Fruit fly (Drosophila melanogaster) whole organism, prepupa: ENCODE results near the gene Ltn1.

Experiments
- Blimp-1 ChIP-seq: fragments of 200-800 bp; sonication (Bioruptor generic); optimal IDR thresholded peaks from 3 replicates; lab custom pipeline; 2017; ENCODE audit warnings: missing biosample characterization, missing genetic modification characterization, mild to moderate bottlenecking, moderate library complexity, missing genetic modification reagents
- CG10631 ChIP-seq: fragments of 200-800 bp; sonication (Bioruptor generic); optimal IDR thresholded peaks from 2 replicates; lab custom pipeline; 2016; ENCODE audit warnings: missing biosample characterization, missing genetic modification characterization
- CG10669 ChIP-seq: fragments of 200-800 bp; sonication (Bioruptor generic); optimal IDR thresholded peaks from 3 replicates; lab custom pipeline; 2018; ENCODE audit warnings: missing biosample characterization, mild to moderate bottlenecking, missing genetic modification characterization, moderate library complexity
- CG11294 ChIP-seq: fragments of 200-800 bp; sonication (Bioruptor generic); IDR thresholded peaks from 2 replicates; pipeline ENCODE4 v1.3.6; 2022; ENCODE audit warnings: missing biosample characterization, missing genetic modification characterization
- CG11762 ChIP-seq: fragments of 200-800 bp; sonication (Bioruptor generic); optimal IDR thresholded peaks from 3 replicates; lab custom pipeline; 2016; ENCODE audit warnings: missing biosample characterization, missing genetic modification characterization; ENCODE audit not compliant: insufficient read depth
- CG11902 ChIP-seq: fragments of 200-800 bp; sonication (Bioruptor generic); optimal IDR thresholded peaks from 3 replicates; lab custom pipeline; 2016; ENCODE audit warnings: missing biosample characterization, missing genetic modification characterization
- CG15336 ChIP-seq: fragments of 200-800 bp; sonication (Bioruptor generic); IDR thresholded peaks from 2 replicates; pipeline ENCODE4 v1.3.6; 2022; ENCODE audit warnings: missing biosample characterization, missing genetic modification characterization
- CG16779 ChIP-seq: fragments of 200-800 bp; sonication (Bioruptor generic); optimal IDR thresholded peaks from 3 replicates; lab custom pipeline; 2017; ENCODE audit warnings: missing biosample characterization, mild to moderate bottlenecking, missing genetic modification characterization
- CG3032 ChIP-seq: fragments of 200-800 bp; optimal IDR thresholded peaks from 2 replicates; lab custom pipeline; 2019; ENCODE audit warnings: missing biosample characterization, mild to moderate bottlenecking, missing genetic modification characterization, moderate library complexity
- CG32006 ChIP-seq: fragments of 200-800 bp; sonication (Bioruptor generic); optimal IDR thresholded peaks from 3 replicates; lab custom pipeline; 2017; ENCODE audit warnings: missing biosample characterization, mild to moderate bottlenecking, missing genetic modification characterization
- CG34406 ChIP-seq: fragments of 200-800 bp; sonication (Bioruptor generic); optimal IDR thresholded peaks from 3 replicates; lab custom pipeline; 2016; ENCODE audit warnings: missing biosample characterization, missing genetic modification characterization
- CG3919 ChIP-seq: fragments of 200-800 bp; sonication (Bioruptor generic); optimal IDR thresholded peaks from 3 replicates; lab custom pipeline; 2016; ENCODE audit warnings: missing biosample characterization, missing genetic modification characterization
- CG6276 ChIP-seq: fragments of 200-800 bp; sonication (Bioruptor generic); optimal IDR thresholded peaks from 2 replicates; lab custom pipeline; 2017; ENCODE audit warnings: missing biosample characterization, mild to moderate bottlenecking, missing genetic modification characterization
- CG6792 ChIP-seq: fragments of 200-800 bp; sonication (Bioruptor generic); optimal IDR thresholded peaks from 3 replicates; lab custom pipeline; 2016; ENCODE audit warnings: missing biosample characterization, missing genetic modification characterization
- CG6808 ChIP-seq: fragments of 200-800 bp; sonication (Bioruptor generic); optimal IDR thresholded peaks from 3 replicates; lab custom pipeline; 2017; ENCODE audit warnings: missing biosample characterization, missing genetic modification characterization, mild to moderate bottlenecking, moderate library complexity, missing genetic modification reagents
- CG6854 ChIP-seq: fragments of 200-800 bp; sonication (Bioruptor generic); optimal IDR thresholded peaks from 2 replicates; lab custom pipeline; 2017; ENCODE audit warnings: missing biosample characterization, mild to moderate bottlenecking, missing genetic modification characterization
- CG7368 ChIP-seq: fragments of 200-800 bp; sonication (Bioruptor generic); optimal IDR thresholded peaks from 3 replicates; lab custom pipeline; 2016; ENCODE audit warnings: missing biosample characterization, missing genetic modification characterization
- CG8319 ChIP-seq: fragments of 200-800 bp; sonication (Bioruptor generic); optimal IDR thresholded peaks from 3 replicates; lab custom pipeline; 2016; ENCODE audit warnings: missing biosample characterization, missing genetic modification characterization
- CG9139 ChIP-seq: fragments of 200-800 bp; sonication (Bioruptor generic); optimal IDR thresholded peaks from 3 replicates; lab custom pipeline; 2017; ENCODE audit warnings: missing biosample characterization, mild to moderate bottlenecking, missing genetic modification characterization
- Eip75B ChIP-seq: fragments of 200-800 bp; sonication (Bioruptor generic); optimal IDR thresholded peaks from 3 replicates; lab custom pipeline; 2016; ENCODE audit warnings: missing biosample characterization, missing genetic modification characterization
- Eip78C ChIP-seq: fragments of 200-800 bp; sonication (Bioruptor generic); peaks from one replicate; lab custom pipeline; 2016; ENCODE audit warnings: missing biosample characterization, missing genetic modification characterization
- Ets21C ChIP-seq: fragments of 200-800 bp; sonication (Bioruptor generic); optimal IDR thresholded peaks from 3 replicates; lab custom pipeline; 2016; ENCODE audit warnings: missing biosample characterization, missing genetic modification characterization
- Ets96B ChIP-seq: fragments of 200-800 bp; optimal IDR thresholded peaks from 2 replicates; lab custom pipeline; 2019; ENCODE audit warnings: missing biosample characterization, mild to moderate bottlenecking, missing genetic modification characterization, moderate library complexity
- Hr38 ChIP-seq: sonication (Bioruptor generic); optimal IDR thresholded peaks from 2 replicates; lab custom pipeline; 2016; ENCODE audit warnings: missing biosample characterization, missing genetic modification characterization
- Hr39 ChIP-seq: fragments of 200-800 bp; sonication (Bioruptor generic); optimal IDR thresholded peaks from 2 replicates; lab custom pipeline; 2016; ENCODE audit warnings: missing biosample characterization, missing genetic modification characterization
- Hr4 ChIP-seq: fragments of 200-800 bp; sonication (Bioruptor generic); optimal IDR thresholded peaks from 3 replicates; lab custom pipeline; 2016; ENCODE audit warnings: missing biosample characterization, missing genetic modification characterization
- Lpt ChIP-seq: fragments of 200-800 bp; sonication (Bioruptor generic); optimal IDR thresholded peaks from 3 replicates; lab custom pipeline; 2016; ENCODE audit warnings: missing biosample characterization, missing genetic modification characterization
- OdsH ChIP-seq: fragments of 200-800 bp; sonication (Bioruptor generic); optimal IDR thresholded peaks from 3 replicates; lab custom pipeline; 2016; ENCODE audit warnings: missing biosample characterization, missing genetic modification characterization
- Smox ChIP-seq: fragments of 200-800 bp; sonication (Bioruptor generic); optimal IDR thresholded peaks from 3 replicates; lab custom pipeline; 2016; ENCODE audit warnings: missing biosample characterization, missing genetic modification characterization
- Sox14 ChIP-seq: fragments of 200-800 bp; sonication (Bioruptor generic); optimal IDR thresholded peaks from 3 replicates; lab custom pipeline; 2016; ENCODE audit warnings: missing biosample characterization, missing genetic modification characterization
- Sox15 ChIP-seq: fragments of 200-800 bp; sonication (Bioruptor generic); optimal IDR thresholded peaks from 3 replicates; lab custom pipeline; 2016; ENCODE audit warnings: missing biosample characterization, missing genetic modification characterization
- achi ChIP-seq: fragments of 200-800 bp; sonication (Bioruptor generic); optimal IDR thresholded peaks from 3 replicates; lab custom pipeline; 2016; ENCODE audit warnings: missing biosample characterization, missing genetic modification characterization
- cyc ChIP-seq: fragments of 200-800 bp; sonication (Bioruptor generic); optimal IDR thresholded peaks from 3 replicates; lab custom pipeline; 2016; ENCODE audit warnings: missing biosample characterization, missing genetic modification characterization
- dac ChIP-seq: fragments of 200-800 bp; sonication (Bioruptor generic); optimal IDR thresholded peaks from 2 replicates; lab custom pipeline; 2017; ENCODE audit warnings: missing biosample characterization, mild to moderate bottlenecking, missing genetic modification characterization
- dsx ChIP-seq: fragments of 200-800 bp; optimal IDR thresholded peaks from 3 replicates; lab custom pipeline; 2019; ENCODE audit warnings: missing biosample characterization, mild to moderate bottlenecking, missing genetic modification characterization, moderate library complexity; ENCODE audit not compliant: poor library complexity, severe bottlenecking
- eg ChIP-seq: fragments of 200-800 bp; sonication (Bioruptor generic); IDR thresholded peaks from 3 replicates; pipeline ENCODE4 v1.3.6; 2022; ENCODE audit warnings: missing biosample characterization, missing genetic modification characterization
- esn ChIP-seq: fragments of 200-800 bp; sonication (Bioruptor generic); optimal IDR thresholded peaks from 2 replicates; lab custom pipeline; 2016; ENCODE audit warnings: missing biosample characterization, mild to moderate bottlenecking, missing genetic modification characterization, moderate library complexity
- fd59A ChIP-seq: fragments of 200-800 bp; sonication (Bioruptor generic); optimal IDR thresholded peaks from 2 replicates; lab custom pipeline; 2017; ENCODE audit warnings: missing biosample characterization, mild to moderate bottlenecking, missing genetic modification characterization, missing genetic modification reagents
- net ChIP-seq: fragments of 200-800 bp; sonication (Bioruptor generic); optimal IDR thresholded peaks from 3 replicates; lab custom pipeline; 2016; ENCODE audit warnings: missing biosample characterization, missing genetic modification characterization
- pdm3 ChIP-seq: fragments of 200-800 bp; sonication (Bioruptor generic); optimal IDR thresholded peaks from 3 replicates; lab custom pipeline; 2016; ENCODE audit warnings: missing biosample characterization, missing genetic modification characterization
- ss ChIP-seq, 2 experiments: fragments of 200-800 bp; sonication (Bioruptor generic); optimal IDR thresholded peaks; 2 replicates in 1 of 2; 3 replicates in 1 of 2; lab custom pipeline; 2017 to 2018; ENCODE audit warnings: mild to moderate bottlenecking in 2 of 2, missing biosample characterization in 2 of 2, missing genetic modification characterization in 2 of 2, moderate library complexity in 1 of 2
- topi ChIP-seq: fragments of 200-800 bp; sonication (Bioruptor generic); optimal IDR thresholded peaks from 3 replicates; lab custom pipeline; 2016; ENCODE audit warnings: missing biosample characterization, missing genetic modification characterization

The Ltn1 gene

dm6 chr3L:19585979-19586378 lies 33.9 kb upstream of the Ltn1 start, which contains the start of the genes CG9231 and CG9330 (continued):
- no peak for TF ChIP-seq CG34406 (GFP tag; lab: Kevin White, UChicago)
- TF ChIP-seq CG16779 (tag; lab: Kevin White, UChicago): no peak
- TF ChIP-seq pdm3: no peak
- no peak for TF ChIP-seq eg (GFP tag; lab: Robert Waterston, UW)
- TF ChIP-seq CG3032 (tag; lab: Kevin White, UChicago): peak; percentile 25
- no peak for TF ChIP-seq Ets96B (tag; lab: Kevin White, UChicago)
- TF ChIP-seq Sox15: no peak
- TF ChIP-seq Hr39 (GFP tag; lab: Kevin White, UChicago): peak; percentile 17
- TF ChIP-seq CG3919 (GFP tag; lab: Kevin White, UChicago): no peak
- no peak for TF ChIP-seq net (GFP tag; lab: Kevin White, UChicago)
- no peak for TF ChIP-seq OdsH (GFP tag; lab: Kevin White, UChicago)
- TF ChIP-seq CG6276 (GFP tag; lab: Kevin White, UChicago): no peak
- no peak for TF ChIP-seq fd59A
- TF ChIP-seq dsx (GFP tag; lab: Kevin White, UChicago): no peak
- no peak for TF ChIP-seq CG32006 (GFP tag; lab: Kevin White, UChicago)
- no peak for TF ChIP-seq CG6854 (GFP tag; lab: Kevin White, UChicago)
- TF ChIP-seq Blimp-1 (GFP tag; lab: Kevin White, UChicago): no peak
- no peak for TF ChIP-seq CG11762 (GFP tag; lab: Kevin White, UChicago)
- TF ChIP-seq CG6808 (GFP tag; lab: Kevin White, UChicago): no peak
- peak; percentile 11 for TF ChIP-seq topi (GFP tag; lab: Kevin White, UChicago)
- TF ChIP-seq cyc (GFP tag; lab: Kevin White, UChicago): peak; percentile 17

dm6 chr3L:19584369-19584915 lies 32.4 kb upstream of the Ltn1 start, which contains the start of gene Shal:
Shal (minus strand) TSS chr3L:19584568.
- no peak for TF ChIP-seq ss (GFP tag; optimal IDR thresholded peaks at IDR 0.05; lab: Kevin White, UChicago)

dm6 chr3L:19580709-19581227 lies 28.7 kb upstream of the Ltn1 start:
- TF ChIP-seq Eip78C (GFP tag; lab: Kevin White, UChicago) (peak; percentile 6), fd59A (no peak)

- TF ChIP-seq CG10631: no peak
- no peak for TF ChIP-seq CG16779 (tag; lab: Kevin White, UChicago)
- TF ChIP-seq cyc (GFP tag; lab: Kevin White, UChicago): no peak
- no peak for TF ChIP-seq Sox14 (GFP tag; lab: Kevin White, UChicago)
- TF ChIP-seq achi (GFP tag; lab: Kevin White, UChicago): no peak
- no peak for TF ChIP-seq pdm3
- TF ChIP-seq CG8319: no peak
- TF ChIP-seq Hr38 (GFP tag; lab: Kevin White, UChicago): no peak
- no peak for TF ChIP-seq Eip78C (GFP tag; lab: Kevin White, UChicago)
- TF ChIP-seq CG6808 (GFP tag; lab: Kevin White, UChicago): no peak
- TF ChIP-seq CG3032 (tag; lab: Kevin White, UChicago): no peak
- no peak for TF ChIP-seq dsx (GFP tag; lab: Kevin White, UChicago)
- TF ChIP-seq CG11294: no peak
- no peak for TF ChIP-seq Eip75B (GFP tag; lab: Kevin White, UChicago)
- no peak for TF ChIP-seq Lpt (GFP tag; lab: Kevin White, UChicago)
- TF ChIP-seq, all 60 proteins: peak for 0
These were observed 27.3 kb upstream of the Ltn1 start for dm6 chr3L:19579346-19579745.

- TF ChIP-seq Blimp-1 (GFP tag; lab: Kevin White, UChicago) (no peak), CG34406 (GFP tag; lab: Kevin White, UChicago) (no peak), Smox (GFP tag; lab: Kevin White, UChicago) (peak; percentile 14), pdm3 (peak; percentile 4), Hr38 (GFP tag; lab: Kevin White, UChicago) (no peak), CG10669 (GFP tag; lab: Kevin White, UChicago) (no peak), Ets21C (GFP tag; lab: Kevin White, UChicago) (no peak), CG9139 (no peak), topi (GFP tag; lab: Kevin White, UChicago) (no peak), CG11902 (GFP tag; lab: Kevin White, UChicago) (no peak), Hr4 (no peak), cyc (GFP tag; lab: Kevin White, UChicago) (no peak), Sox15 (no peak), fd59A (no peak), CG15336 (GFP tag; lab: Robert Waterston, UW) (no peak), dac (no peak), CG7368 (GFP tag; lab: Kevin White, UChicago) (peak; percentile 7), CG6792 (GFP tag; lab: Kevin White, UChicago) (peak; percentile 14), esn (GFP tag; lab: Kevin White, UChicago) (peak; percentile 44)
These were observed 23.6 kb upstream of the Ltn1 start for dm6 chr3L:19575650-19576049.
